Worm (Caenorhabditis elegans): Measurements from ENCODE around the gene tsp-8.

DNA sequence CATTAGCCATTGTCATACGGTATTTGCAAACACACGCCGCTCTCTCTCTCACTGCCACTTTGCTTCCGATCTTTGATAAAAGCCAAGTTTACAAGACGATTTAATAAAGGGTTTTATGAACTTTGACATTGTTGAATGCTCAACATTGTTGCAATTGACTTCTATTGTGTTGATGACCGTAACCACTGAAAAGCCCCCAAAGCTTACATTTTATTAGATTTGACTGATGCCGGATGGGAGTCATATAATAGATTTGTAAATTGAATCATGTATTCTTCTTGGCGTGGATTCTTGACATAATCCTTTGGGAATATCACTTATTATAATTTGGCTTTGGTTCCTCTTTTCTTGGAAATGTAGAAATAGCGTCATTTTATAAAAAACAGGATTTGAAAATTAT, 33.4 kb downstream of the tsp-8 start:
- TF ChIP-seq lin-15B (tag; optimal IDR thresholded peaks at IDR 0.05) = no peak
- no peak for TF ChIP-seq lim-7 (GFP tag; IDR thresholded peaks at IDR 0.05)
- TF ChIP-seq egl-27 (tag; optimal IDR thresholded peaks at IDR 0.05) = no peak
- no peak for TF ChIP-seq lin-13 (GFP tag; optimal IDR thresholded peaks at IDR 0.05)

All from whole organism, L4 larva.